Fruit fly (Drosophila melanogaster) whole organism, wandering third instar larva: ENCODE data around the gene CG32695.

Experiments
- Mio ChIP-seq: sonication (Bioruptor generic); optimal IDR thresholded peaks from 2 replicates; lab custom pipeline; 2016; ENCODE audit warnings: missing biosample characterization, missing genetic modification characterization
- lola ChIP-seq: fragments of >200 bp; optimal IDR thresholded peaks from 2 replicates; lab custom pipeline; 2017; ENCODE audit warnings: missing biosample characterization, missing genetic modification characterization
- sv ChIP-seq: fragments of 200-800 bp; sonication (Bioruptor generic); optimal IDR thresholded peaks from 3 replicates; lab custom pipeline; 2016; ENCODE audit warnings: missing biosample characterization, missing genetic modification characterization

DNA sequence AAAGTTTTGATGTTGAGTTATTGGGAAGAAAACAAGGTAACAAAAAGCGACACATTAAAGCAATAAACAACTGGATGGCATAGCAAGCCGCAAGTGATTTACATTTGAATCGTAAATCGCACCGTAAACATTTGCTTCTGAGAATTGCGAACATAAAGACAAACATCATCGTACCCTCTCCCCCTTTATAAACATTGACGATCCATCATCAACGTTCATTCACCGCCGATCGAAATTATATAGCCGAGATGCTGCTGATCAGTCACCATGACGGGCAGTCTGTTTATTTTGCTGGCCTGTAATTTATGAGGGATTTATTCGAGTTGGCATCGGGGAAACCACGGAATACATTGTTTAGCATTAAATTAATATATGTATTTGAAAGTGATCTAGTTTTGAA is 11.5 kb upstream of the CG32695 start:
- TF ChIP-seq lola (no peak), Mio (no peak), sv (GFP tag; lab: Kevin White, UChicago) (no peak)
